Fruit fly (Drosophila melanogaster): ENCODE measurements around the gene CG6333.

CG6333 gene

dm6 chr3L:17531397-17531796 is 45.4 kb upstream of the CG6333 start (continued):
- TF ChIP-seq ato (GFP tag; IDR thresholded peaks at IDR 0.05; ENCODE audit: partially characterized antibody) (no peak), Aef1 (GFP tag; IDR thresholded peaks at IDR 0.05) (no peak), nerfin-1 (tag; optimal IDR thresholded peaks at IDR 0.05) (peak; percentile 4), CG10543 (GFP tag; optimal IDR thresholded peaks at IDR 0.05) (peak; percentile 63), CG11695 (GFP tag; IDR thresholded peaks at IDR 0.05) (no peak), Poxn (GFP tag; IDR thresholded peaks at IDR 0.05) (no peak), CG32767 (GFP tag; IDR thresholded peaks at IDR 0.05) (no peak), Bteb2 (GFP tag; optimal IDR thresholded peaks at IDR 0.05) (no peak), gsb-n (tag; optimal IDR thresholded peaks at IDR 0.05) (no peak), p53 (GFP tag; optimal IDR thresholded peaks at IDR 0.05) (no peak), Myb (GFP tag; optimal IDR thresholded peaks at IDR 0.05) (no peak), Camta (GFP tag; optimal IDR thresholded peaks at IDR 0.05) (no peak), CG2116 (GFP tag; optimal IDR thresholded peaks at IDR 0.05) (no peak), Spps (tag; optimal IDR thresholded peaks at IDR 0.05) (no peak), CG8924 (tag; optimal IDR thresholded peaks at IDR 0.05) (no peak), dati (GFP tag; IDR thresholded peaks at IDR 0.05) (no peak), CG12219 (GFP tag; optimal IDR thresholded peaks at IDR 0.05) (peak; percentile 32), Lhr (GFP tag; optimal IDR thresholded peaks at IDR 0.05) (no peak), br (optimal IDR thresholded peaks at IDR 0.05) (no peak), mld (GFP tag; IDR thresholded peaks at IDR 0.05; ENCODE audit: partially characterized antibody) (no peak), sna (GFP tag; IDR thresholded peaks at IDR 0.05; ENCODE audit: partially characterized antibody) (no peak), chn (GFP tag; optimal IDR thresholded peaks at IDR 0.05) (no peak), CG16863 (GFP tag; optimal IDR thresholded peaks at IDR 0.05) (no peak), CG11093 (GFP tag; IDR thresholded peaks at IDR 0.05) (no peak), chm (GFP tag; IDR thresholded peaks at IDR 0.05) (no peak), CG17568 (GFP tag; optimal IDR thresholded peaks at IDR 0.05) (peak; percentile 1), NFAT (GFP tag; IDR thresholded peaks at IDR 0.05) (no peak), D19A (tag; optimal IDR thresholded peaks at IDR 0.05) (no peak), NC2β (GFP tag; optimal IDR thresholded peaks at IDR 0.05) (no peak), C15 (GFP tag; IDR thresholded peaks at IDR 0.05) (no peak), Dip3 (GFP tag; optimal IDR thresholded peaks at IDR 0.05) (no peak), ap (GFP tag; IDR thresholded peaks at IDR 0.05) (no peak), Ets65A (GFP tag) (no peak), org-1 (GFP tag; optimal IDR thresholded peaks at IDR 0.05) (no peak), esg (GFP tag; conservative IDR thresholded peaks at IDR 0.05) (no peak), CG1233 (GFP tag; optimal IDR thresholded peaks at IDR 0.05) (no peak), bcd (GFP tag; optimal IDR thresholded peaks at IDR 0.05) (no peak), chif (GFP tag; optimal IDR thresholded peaks at IDR 0.05) (no peak), lab (GFP tag; optimal IDR thresholded peaks at IDR 0.05) (peak; percentile 27), Sin3A (optimal IDR thresholded peaks at IDR 0.05) (no peak), mam (GFP tag; optimal IDR thresholded peaks at IDR 0.05) (no peak), CG16813 (GFP tag; IDR thresholded peaks at IDR 0.05; ENCODE audit: partially characterized antibody) (no peak), CG8944 (GFP tag; optimal IDR thresholded peaks at IDR 0.05) (no peak), unpg (GFP tag; optimal IDR thresholded peaks at IDR 0.05) (peak; percentile 11), CG9817 (tag; optimal IDR thresholded peaks at IDR 0.05) (no peak), salm (tag; optimal IDR thresholded peaks at IDR 0.05) (peak; percentile 6), CTCF (GFP tag; optimal IDR thresholded peaks at IDR 0.05) (no peak), en (GFP tag; optimal IDR thresholded peaks at IDR 0.05) (no peak), NC2α (GFP tag; optimal IDR thresholded peaks at IDR 0.05) (no peak), CG4282 (GFP tag; optimal IDR thresholded peaks at IDR 0.05) (no peak), Sry-β (GFP tag; optimal IDR thresholded peaks at IDR 0.05) (no peak), bowl (GFP tag; IDR thresholded peaks at IDR 0.05) (no peak), Sox100B (GFP tag; optimal IDR thresholded peaks at IDR 0.05) (no peak), fd64A (GFP tag; optimal IDR thresholded peaks at IDR 0.05) (no peak)

All from whole organism, embryonic.